Fruit fly (Drosophila melanogaster) whole organism, embryonic: ENCODE results near the gene CG12054.

ENCODE experiments used
- CG10147 ChIP-seq: fragments of 200-800 bp; sonication (Bioruptor generic); optimal IDR thresholded peaks from 2 replicates; lab custom pipeline; 2019; ENCODE audit warnings: missing biosample characterization, mild to moderate bottlenecking, missing genetic modification characterization, moderate library complexity
- CG11398 ChIP-seq: fragments of 200-800 bp; sonication (Bioruptor generic); optimal IDR thresholded peaks from 2 replicates; lab custom pipeline; 2016; ENCODE audit warnings: missing biosample characterization, missing genetic modification characterization
- CG11504 ChIP-seq: fragments of 200-800 bp; sonication (Bioruptor generic); optimal IDR thresholded peaks from 3 replicates; lab custom pipeline; 2019; ENCODE audit warnings: missing biosample characterization, mild to moderate bottlenecking, missing genetic modification characterization, moderate library complexity
- CG11560 ChIP-seq: fragments of 200-800 bp; sonication (Bioruptor generic); IDR thresholded peaks from 3 replicates; pipeline ENCODE4 v1.3.6; 2022; ENCODE audit warnings: missing biosample characterization, missing genetic modification characterization
- CG1602 ChIP-seq: fragments of 200-800 bp; sonication (Bioruptor generic); optimal IDR thresholded peaks from 3 replicates; lab custom pipeline; 2016; ENCODE audit warnings: missing biosample characterization, missing genetic modification characterization
- CG17359 ChIP-seq: fragments of 200-800 bp; sonication (Bioruptor generic); optimal IDR thresholded peaks from 3 replicates; lab custom pipeline; 2018; ENCODE audit warnings: missing biosample characterization, mild to moderate bottlenecking, missing genetic modification characterization, moderate library complexity
- CG1832 ChIP-seq: fragments of 200-800 bp; sonication (Bioruptor generic); optimal IDR thresholded peaks from 2 replicates; lab custom pipeline; 2017; ENCODE audit warnings: missing biosample characterization, mild to moderate bottlenecking, missing genetic modification characterization, inconsistent platforms
- CG18764 ChIP-seq: fragments of 200-800 bp; sonication (Bioruptor generic); optimal IDR thresholded peaks from 3 replicates; lab custom pipeline; 2016; ENCODE audit warnings: missing biosample characterization, missing genetic modification characterization
- CG2129 ChIP-seq: fragments of 200-800 bp; sonication (Bioruptor generic); IDR thresholded peaks from 2 replicates; pipeline ENCODE4 v1.3.6; 2022; ENCODE audit warnings: missing biosample characterization, missing genetic modification characterization; ENCODE audit not compliant: partially characterized antibody
- CG2202 ChIP-seq: fragments of 200-800 bp; sonication (Bioruptor generic); optimal IDR thresholded peaks from 2 replicates; lab custom pipeline; 2018; ENCODE audit warnings: missing biosample characterization, mild to moderate bottlenecking, missing genetic modification characterization
- CG33213 ChIP-seq: fragments of 200-800 bp; sonication (Bioruptor generic); optimal IDR thresholded peaks from 3 replicates; lab custom pipeline; 2016; ENCODE audit warnings: missing biosample characterization, missing genetic modification characterization
- CG3995 ChIP-seq: fragments of 200-800 bp; sonication (Bioruptor generic); optimal IDR thresholded peaks from 3 replicates; lab custom pipeline; 2016; ENCODE audit warnings: missing biosample characterization, missing genetic modification characterization
- CG4360 ChIP-seq: fragments of 200-800 bp; sonication (Bioruptor generic); IDR thresholded peaks from 2 replicates; pipeline ENCODE4 v1.3.6; 2022; ENCODE audit warnings: missing biosample characterization, missing genetic modification characterization
- CG4730 ChIP-seq: fragments of 200-800 bp; sonication (Bioruptor generic); IDR thresholded peaks from 2 replicates; pipeline ENCODE4 v1.3.6; 2022; ENCODE audit warnings: missing biosample characterization, missing genetic modification characterization
- CG7928 ChIP-seq: fragments of 200-800 bp; sonication (Bioruptor generic); optimal IDR thresholded peaks from 2 replicates; lab custom pipeline; 2017; ENCODE audit warnings: missing biosample characterization, mild to moderate bottlenecking, missing genetic modification characterization
- CG9437 ChIP-seq: fragments of 200-800 bp; sonication (Bioruptor generic); optimal IDR thresholded peaks from 2 replicates; lab custom pipeline; 2018; ENCODE audit warnings: missing biosample characterization, mild to moderate bottlenecking, missing genetic modification characterization
- Deaf1 ChIP-seq: fragments of 200-800 bp; optimal IDR thresholded peaks from 3 replicates; lab custom pipeline; 2019; ENCODE audit warnings: missing biosample characterization, mild to moderate bottlenecking, missing genetic modification characterization, moderate library complexity
- Dll ChIP-seq: fragments of 200-800 bp; sonication (Bioruptor generic); IDR thresholded peaks from 4 replicates; pipeline ENCODE4 v1.3.6; 2022; ENCODE audit warnings: missing biosample characterization, missing genetic modification characterization; ENCODE audit not compliant: partially characterized antibody
- Dp ChIP-seq: fragments of 200-800 bp; sonication (Bioruptor generic); optimal IDR thresholded peaks from 2 replicates; lab custom pipeline; 2018; ENCODE audit warnings: missing biosample characterization, mild to moderate bottlenecking, missing genetic modification characterization, moderate library complexity
- HLH4C ChIP-seq: fragments of 200-800 bp; sonication (Bioruptor generic); IDR thresholded peaks from 3 replicates; pipeline ENCODE4 v1.3.6; 2022; ENCODE audit warnings: missing biosample characterization, missing genetic modification characterization; ENCODE audit not compliant: partially characterized antibody
- Hmx ChIP-seq: fragments of 200-800 bp; sonication (Bioruptor generic); optimal IDR thresholded peaks from 2 replicates; lab custom pipeline; 2016; ENCODE audit warnings: missing biosample characterization, missing genetic modification characterization
- Oaz ChIP-seq: fragments of 200-800 bp; sonication (Bioruptor generic); IDR thresholded peaks from 2 replicates; pipeline ENCODE4 v1.3.6; 2022; ENCODE audit warnings: missing biosample characterization, missing genetic modification characterization
- Opbp ChIP-seq: fragments of 200-800 bp; sonication (Bioruptor generic); IDR thresholded peaks from 3 replicates; pipeline ENCODE4 v1.3.6; 2022; ENCODE audit warnings: missing biosample characterization, missing genetic modification characterization; ENCODE audit not compliant: partially characterized antibody
- Scr ChIP-seq: fragments of 200-800 bp; sonication (Bioruptor generic); IDR thresholded peaks from 2 replicates; pipeline ENCODE4 v1.3.6; 2022; ENCODE audit warnings: missing biosample characterization, missing genetic modification characterization; ENCODE audit not compliant: partially characterized antibody
- Sox102F ChIP-seq: fragments of 200-800 bp; sonication (Bioruptor generic); optimal IDR thresholded peaks from 2 replicates; lab custom pipeline; 2018; ENCODE audit warnings: missing biosample characterization, mild to moderate bottlenecking, missing genetic modification characterization, moderate library complexity
- crp ChIP-seq, 2 experiments: fragments of 200-800 bp; sonication (Bioruptor generic); optimal IDR thresholded peaks; 2 replicates in 1 of 2; 3 replicates in 1 of 2; lab custom pipeline; 2017; ENCODE audit warnings: missing biosample characterization in 2 of 2, missing genetic modification characterization in 2 of 2, mild to moderate bottlenecking in 1 of 2, moderate library complexity in 1 of 2
- fd96Cb ChIP-seq: fragments of 200-800 bp; sonication (Bioruptor generic); optimal IDR thresholded peaks from 2 replicates; lab custom pipeline; 2018; ENCODE audit warnings: missing biosample characterization, mild to moderate bottlenecking, missing genetic modification characterization, moderate library complexity
- gcm2 ChIP-seq: fragments of 200-800 bp; sonication (Bioruptor generic); optimal IDR thresholded peaks from 2 replicates; lab custom pipeline; 2016; ENCODE audit warnings: missing biosample characterization, missing genetic modification characterization
- hb ChIP-seq: fragments of 200-800 bp; sonication (Bioruptor generic); IDR thresholded peaks from 3 replicates; pipeline ENCODE4 v1.3.6; 2022; ENCODE audit warnings: missing biosample characterization, missing genetic modification characterization; ENCODE audit not compliant: partially characterized antibody
- klu ChIP-seq: fragments of 200-800 bp; sonication (Bioruptor generic); IDR thresholded peaks from 2 replicates; pipeline ENCODE4 v1.3.6; 2022; ENCODE audit warnings: missing biosample characterization, missing genetic modification characterization
- knrl ChIP-seq: fragments of 200-800 bp; sonication (Bioruptor generic); IDR thresholded peaks from 3 replicates; pipeline ENCODE4 v1.3.6; 2022; ENCODE audit warnings: missing biosample characterization, missing genetic modification characterization; ENCODE audit not compliant: partially characterized antibody
- lola ChIP-seq, 3 experiments: fragments of >200 bp in 2 of 3; fragments of 200-800 bp in 1 of 3; sonication (Bioruptor generic) in 1 of 3; optimal IDR thresholded peaks; 2 replicates each; lab custom pipeline; 2017 to 2019; ENCODE audit warnings: missing biosample characterization in 3 of 3, missing genetic modification characterization in 3 of 3, mild to moderate bottlenecking in 1 of 3, moderate library complexity in 1 of 3
- lov ChIP-seq, 2 experiments: fragments of 200-800 bp in 1 of 2; fragments of >200 bp in 1 of 2; sonication (Bioruptor generic) in 1 of 2; IDR thresholded peaks in 1 of 2; optimal IDR thresholded peaks in 1 of 2; 2 replicates in 1 of 2; 3 replicates in 1 of 2; pipeline versions ENCODE4 v1.3.6 to Lab custom; 2017 to 2022; ENCODE audit warnings: missing biosample characterization in 1 of 2, missing genetic modification characterization in 1 of 2
- nau ChIP-seq: fragments of 200-800 bp; sonication (Bioruptor generic); optimal IDR thresholded peaks from 3 replicates; lab custom pipeline; 2017; ENCODE audit warnings: missing biosample characterization, mild to moderate bottlenecking, missing genetic modification characterization, missing genetic modification reagents
- otp ChIP-seq: fragments of 200-800 bp; sonication (Bioruptor generic); IDR thresholded peaks from 3 replicates; pipeline ENCODE4, ENCODE4 v1.3.6; 2022; ENCODE audit warnings: missing biosample characterization, missing genetic modification characterization
- pb ChIP-seq: fragments of 200-800 bp; sonication (Bioruptor generic); optimal IDR thresholded peaks from 3 replicates; lab custom pipeline; 2016; ENCODE audit warnings: missing biosample characterization, missing genetic modification characterization
- pros ChIP-seq: fragments of 200-800 bp; sonication (Bioruptor generic); optimal IDR thresholded peaks from 3 replicates; lab custom pipeline; 2019; ENCODE audit warnings: missing biosample characterization, mild to moderate bottlenecking, missing genetic modification characterization, moderate library complexity
- sd ChIP-seq: fragments of 200-800 bp; sonication (Bioruptor generic); optimal IDR thresholded peaks from 3 replicates; lab custom pipeline; 2018; ENCODE audit warnings: missing biosample characterization, mild to moderate bottlenecking, missing genetic modification characterization, moderate library complexity
- sens-2 ChIP-seq: fragments of 200-800 bp; sonication (Bioruptor generic); IDR thresholded peaks from 2 replicates; pipeline ENCODE4 v1.3.6; 2022; ENCODE audit warnings: missing biosample characterization, missing genetic modification characterization
- sima ChIP-seq: fragments of 200-800 bp; sonication (Bioruptor generic); optimal IDR thresholded peaks from 2 replicates; lab custom pipeline; 2016; ENCODE audit warnings: missing biosample characterization, missing genetic modification characterization
- sna ChIP-seq: fragments of 200-800 bp; sonication (Bioruptor generic); IDR thresholded peaks from 2 replicates; pipeline ENCODE4 v1.3.6; 2022; ENCODE audit warnings: missing biosample characterization, missing genetic modification characterization; ENCODE audit not compliant: partially characterized antibody
- twi ChIP-seq: fragments of 200-800 bp; optimal IDR thresholded peaks from 2 replicates; lab custom pipeline; 2019; ENCODE audit warnings: missing biosample characterization, mild to moderate bottlenecking, missing genetic modification characterization, moderate library complexity
- unc-4 ChIP-seq: fragments of 200-800 bp; sonication (Bioruptor generic); IDR thresholded peaks from 2 replicates; pipeline ENCODE4 v1.3.6; 2022; ENCODE audit warnings: missing biosample characterization, missing genetic modification characterization; ENCODE audit not compliant: partially characterized antibody
- vvl ChIP-seq: fragments of 200-800 bp; sonication (Bioruptor generic); IDR thresholded peaks from 2 replicates; pipeline ENCODE4 v1.3.6; 2022; ENCODE audit warnings: missing biosample characterization, missing genetic modification characterization
- zen ChIP-seq: fragments of 200-800 bp; sonication (Bioruptor generic); optimal IDR thresholded peaks from 3 replicates; lab custom pipeline; 2018; ENCODE audit warnings: missing biosample characterization, mild to moderate bottlenecking, missing genetic modification characterization, moderate library complexity
- zf30C ChIP-seq: fragments of 200-800 bp; sonication (Bioruptor generic); optimal IDR thresholded peaks from 3 replicates; lab custom pipeline; 2018; ENCODE audit warnings: missing biosample characterization, mild to moderate bottlenecking, missing genetic modification characterization

The CG12054 gene

DNA sequence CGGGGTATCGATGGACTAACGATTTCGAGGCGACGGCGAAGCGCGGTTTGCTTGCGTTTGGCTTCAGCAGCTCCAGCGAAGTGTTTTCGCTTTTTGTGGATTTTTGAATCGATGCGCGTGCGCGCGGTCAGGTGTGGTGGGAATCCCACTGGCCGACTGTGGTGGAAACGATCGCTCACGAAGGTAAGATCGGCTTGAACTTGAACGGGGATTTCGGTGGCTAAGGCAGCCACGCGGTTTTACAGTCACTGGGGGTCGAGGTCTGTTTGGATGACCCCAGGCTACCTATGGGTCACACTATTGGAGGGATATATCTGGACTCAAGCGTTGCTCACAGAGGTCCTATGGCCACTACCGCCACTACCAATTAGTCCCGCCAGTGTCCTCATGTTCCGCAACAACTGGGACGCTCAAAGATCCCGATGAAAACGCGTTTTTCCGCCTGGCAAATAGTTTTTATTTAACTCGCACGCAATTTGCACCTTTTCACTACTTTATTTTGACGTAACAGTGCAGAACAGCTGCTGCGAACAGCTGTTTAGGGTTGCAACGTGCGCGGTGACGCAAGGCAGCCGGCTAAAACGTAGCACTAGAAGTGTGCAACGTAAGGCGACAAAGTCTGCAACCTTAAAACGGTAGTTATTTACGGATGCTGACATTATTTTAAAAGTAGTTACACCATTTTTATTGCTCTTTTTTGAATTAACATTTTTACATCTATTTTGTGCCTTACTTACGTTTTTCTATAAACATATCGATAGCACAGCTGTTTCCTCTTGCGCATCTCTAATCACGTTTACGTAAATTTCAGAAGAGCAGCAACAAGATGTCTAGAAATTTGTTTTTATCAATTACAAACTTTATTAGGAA is 31.8 kb downstream of the CG12054 start, which contains the start of the genes qless and mRpL32 (continued):
- peak; percentile 7 for TF ChIP-seq fd96Cb (tag; lab: Kevin White, UChicago)
- TF ChIP-seq sd (tag; lab: Kevin White, UChicago), result no peak
- TF ChIP-seq zf30C (GFP tag; lab: Kevin White, UChicago), result no peak
- TF ChIP-seq CG10147 (GFP tag; lab: Kevin White, UChicago), result peak; percentile 38
- peak; percentile 72 for TF ChIP-seq nau (GFP tag; lab: Kevin White, UChicago)
- peak; percentile 76 for TF ChIP-seq CG4730 (GFP tag; lab: Robert Waterston, UW)
- peak; percentile 27; the same call in 1 of the 3 replicates for TF ChIP-seq CG11560 (tag; lab: Robert Waterston, UW)
- peak; percentile 89 for TF ChIP-seq vvl (GFP tag; lab: Robert Waterston, UW)
- peak; percentile 65 for TF ChIP-seq CG3995 (GFP tag; lab: Kevin White, UChicago)
- TF ChIP-seq CG1602 (GFP tag; lab: Kevin White, UChicago), result peak; percentile 8
- peak; percentile 36 for TF ChIP-seq Sox102F (GFP tag; lab: Kevin White, UChicago)
- peak; percentile 51 for TF ChIP-seq zen (tag; lab: Kevin White, UChicago)
- TF ChIP-seq CG2129 (GFP tag; lab: Robert Waterston, UW), result peak; percentile 61; the same call in 1 of the 2 replicates
- no peak for TF ChIP-seq gcm2 (GFP tag; lab: Kevin White, UChicago)
- TF ChIP-seq CG7928 (GFP tag; lab: Kevin White, UChicago), result peak; percentile 67
- no peak for TF ChIP-seq hb
- TF ChIP-seq CG9437, result peak; percentile 100
- TF ChIP-seq otp (GFP tag; lab: Robert Waterston, UW), result no peak
- peak; percentile 94 for TF ChIP-seq Deaf1 (tag; lab: Kevin White, UChicago)
- no peak for TF ChIP-seq twi
- no peak for TF ChIP-seq CG11398 (GFP tag; lab: Kevin White, UChicago)
- TF ChIP-seq CG1832 (GFP tag; lab: Kevin White, UChicago), result no peak
- TF ChIP-seq CG2202, result no peak
- no peak for TF ChIP-seq sens-2 (GFP tag; lab: Robert Waterston, UW)
- no peak for TF ChIP-seq sima (GFP tag; lab: Kevin White, UChicago)
- TF ChIP-seq CG11504 (tag; lab: Kevin White, UChicago), result no peak
- peak; percentile 79 for TF ChIP-seq CG18764 (GFP tag; lab: Kevin White, UChicago)

DNA sequence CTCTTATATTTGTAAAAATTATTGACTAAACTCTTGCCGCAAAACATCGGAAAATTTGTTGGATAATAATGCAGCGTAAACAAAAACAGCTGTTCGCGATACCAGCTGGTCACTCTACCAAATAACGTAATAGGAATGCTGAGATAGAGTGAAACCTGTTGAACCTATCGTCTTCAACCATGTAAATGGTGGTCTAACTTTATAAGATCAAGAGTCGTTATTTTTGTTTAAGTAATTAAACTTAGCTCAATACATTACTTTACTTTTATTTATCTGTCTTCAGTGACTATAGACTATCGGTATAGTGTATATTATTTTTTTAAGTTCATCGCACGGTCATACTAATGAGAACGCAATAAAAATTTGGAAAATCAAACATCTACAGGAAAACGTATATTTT is 34.3 kb downstream of the CG12054 start, which contains the start of the genes CG1750 and spn-F:
Gene CG1750 (minus strand): TSS at position 93 of the 400 bp plus-strand sequence.
Gene spn-F (plus strand): TSS at position 320 of the 400 bp plus-strand sequence.
- peak; percentile 78 for TF ChIP-seq Scr (GFP tag; lab: Robert Waterston, UW)
- TF ChIP-seq knrl (GFP tag; lab: Robert Waterston, UW), result peak; percentile 71; the same call in 2 of the 3 replicates
- peak; percentile 85 for TF ChIP-seq sna
- TF ChIP-seq lov (optimal IDR thresholded peaks at IDR 0.05; lab: Kevin White, UChicago), result no peak
- no peak for TF ChIP-seq lov (GFP tag; IDR thresholded peaks at IDR 0.05; lab: Robert Waterston, UW)
- TF ChIP-seq CG33213, result no peak
- TF ChIP-seq Dp (GFP tag; lab: Kevin White, UChicago), result peak; percentile 14
- 0 out of 3 replicates have a peak, but pooled peaks have one; percentile 36 for TF ChIP-seq Opbp (GFP tag; lab: Robert Waterston, UW)
- no peak for TF ChIP-seq vvl (GFP tag; lab: Robert Waterston, UW)
- TF ChIP-seq Hmx (GFP tag; lab: Kevin White, UChicago), result no peak
- no peak for TF ChIP-seq pb
- peak in 1 of 3 experiments; percentile 1 for TF ChIP-seq lola (GFP tag; optimal IDR thresholded peaks at IDR 0.05; lab: Kevin White, UChicago)
- TF ChIP-seq pros (GFP tag; lab: Kevin White, UChicago), result no peak
- TF ChIP-seq HLH4C (GFP tag; lab: Robert Waterston, UW), result 0 out of 3 replicates have a peak, but pooled peaks have one; percentile 30
- TF ChIP-seq CG17359 (tag; lab: Kevin White, UChicago), result no peak
- TF ChIP-seq crp (GFP tag; optimal IDR thresholded peaks at IDR 0.05; lab: Kevin White, UChicago), result peak; percentile 81 to 95
- TF ChIP-seq klu, result no peak
- no peak for TF ChIP-seq CG4360 (GFP tag; lab: Robert Waterston, UW)
- peak; percentile 74 for TF ChIP-seq unc-4 (GFP tag; lab: Robert Waterston, UW)
- peak; percentile 89 for TF ChIP-seq Dll (GFP tag; lab: Robert Waterston, UW)
- TF ChIP-seq Oaz (GFP tag; lab: Robert Waterston, UW), result no peak
